Worm (Caenorhabditis elegans) whole organism, mixed stage, embryonic: ENCODE measurements around the gene Y73C8C.12.

ENCODE experiments used
- M03D4.4 ChIP-seq: sonication (generic microtip); optimal IDR thresholded peaks from 2 replicates; lab custom pipeline; 2017; ENCODE audit warnings: mild to moderate bottlenecking, missing genetic modification characterization, missing compliant biosample characterization
- bed-3 ChIP-seq: fragments of 200-800 bp; sonication (Bioruptor generic); optimal IDR thresholded peaks from 3 replicates; lab custom pipeline; 2018; ENCODE audit warnings: mild to moderate bottlenecking, missing genetic modification characterization, moderate library complexity, missing compliant biosample characterization
- blmp-1 ChIP-seq: fragments of 150-350 bp; optimal IDR thresholded peaks from 2 replicates; lab custom pipeline; 2014; ENCODE audit warnings: missing biosample characterization, missing genetic modification characterization
- ceh-39 ChIP-seq: fragments of 150-350 bp; optimal IDR thresholded peaks from 2 replicates; lab custom pipeline; 2014; ENCODE audit warnings: missing biosample characterization, missing genetic modification characterization
- ceh-43 ChIP-seq: fragments of 200-800 bp; sonication (Bioruptor generic); optimal IDR thresholded peaks from 2 replicates; lab custom pipeline; 2018; ENCODE audit warnings: mild to moderate bottlenecking, missing genetic modification characterization, moderate library complexity, missing compliant biosample characterization
- ceh-83 ChIP-seq: fragments of 200-800 bp; sonication (Bioruptor generic); optimal IDR thresholded peaks from 2 replicates; lab custom pipeline; 2018; ENCODE audit warnings: mild to moderate bottlenecking, missing genetic modification characterization, missing compliant biosample characterization
- ces-1 ChIP-seq: fragments of 150-350 bp; optimal IDR thresholded peaks from 2 replicates; lab custom pipeline; 2014; ENCODE audit warnings: missing biosample characterization, missing genetic modification reagents, missing genetic modification characterization
- cnd-1 ChIP-seq: fragments of 200-800 bp; sonication (Bioruptor generic); optimal IDR thresholded peaks from 2 replicates; lab custom pipeline; 2018; ENCODE audit warnings: mild to moderate bottlenecking, missing genetic modification characterization, missing compliant biosample characterization
- drap-1 ChIP-seq: fragments of 200-800 bp; sonication (Bioruptor generic); optimal IDR thresholded peaks from 3 replicates; lab custom pipeline; 2018; ENCODE audit warnings: mild to moderate bottlenecking, missing genetic modification characterization, missing compliant biosample characterization
- elt-1 ChIP-seq: sonication (generic microtip); optimal IDR thresholded peaks from 2 replicates; lab custom pipeline; 2017; ENCODE audit warnings: missing genetic modification characterization, mild to moderate bottlenecking, missing compliant biosample characterization, antibody characterized with exemption, moderate library complexity, borderline replicate concordance; ENCODE audit not compliant: insufficient read depth
- elt-3 ChIP-seq: fragments of 150-350 bp; optimal IDR thresholded peaks from 2 replicates; lab custom pipeline; 2014; ENCODE audit warnings: missing biosample characterization, missing genetic modification characterization
- flh-1 ChIP-seq: fragments of 200-800 bp; sonication (Bioruptor generic); optimal IDR thresholded peaks from 2 replicates; lab custom pipeline; 2018; ENCODE audit warnings: mild to moderate bottlenecking, missing genetic modification characterization, moderate library complexity, missing compliant biosample characterization
- ham-2 ChIP-seq: fragments of 200-800 bp; sonication (Bioruptor generic); optimal IDR thresholded peaks from 2 replicates; lab custom pipeline; 2018; ENCODE audit warnings: mild to moderate bottlenecking, missing genetic modification characterization, missing compliant biosample characterization
- hlh-1 ChIP-seq: fragments of 150-350 bp; optimal IDR thresholded peaks from 2 replicates; lab custom pipeline; 2014; ENCODE audit warnings: missing biosample characterization, missing genetic modification reagents, missing genetic modification characterization
- lin-13 ChIP-seq: fragments of 150-350 bp; optimal IDR thresholded peaks from 2 replicates; lab custom pipeline; 2014; ENCODE audit warnings: missing biosample characterization, missing genetic modification characterization
- lin-32 ChIP-seq: fragments of 200-800 bp; sonication (Bioruptor generic); optimal IDR thresholded peaks from 2 replicates; lab custom pipeline; 2018; ENCODE audit warnings: mild to moderate bottlenecking, missing genetic modification characterization, missing compliant biosample characterization
- lsy-2 ChIP-seq: fragments of 150-350 bp; optimal IDR thresholded peaks from 2 replicates; lab custom pipeline; 2014; ENCODE audit warnings: missing biosample characterization, missing genetic modification characterization
- mab-5 ChIP-seq: fragments of 150-350 bp; optimal IDR thresholded peaks from 2 replicates; lab custom pipeline; 2014; ENCODE audit warnings: missing biosample characterization, missing genetic modification characterization
- mep-1 ChIP-seq: fragments of 150-350 bp; optimal IDR thresholded peaks from 2 replicates; lab custom pipeline; 2017; ENCODE audit warnings: missing biosample characterization, missing genetic modification reagents, missing genetic modification characterization, inconsistent platforms
- mls-2 ChIP-seq: sonication (generic microtip); optimal IDR thresholded peaks from 2 replicates; lab custom pipeline; 2016; ENCODE audit warnings: mild to moderate bottlenecking, missing genetic modification characterization, moderate library complexity, missing compliant biosample characterization
- nhr-12 ChIP-seq: fragments of 150-350 bp; optimal IDR thresholded peaks from 2 replicates; lab custom pipeline; 2014; ENCODE audit warnings: missing biosample characterization, missing genetic modification characterization
- nhr-2 ChIP-seq: fragments of 150-350 bp; optimal IDR thresholded peaks from 2 replicates; lab custom pipeline; 2014; ENCODE audit warnings: missing biosample characterization, missing genetic modification characterization
- nhr-237 ChIP-seq: fragments of 150-350 bp; optimal IDR thresholded peaks from 2 replicates; lab custom pipeline; 2014; ENCODE audit warnings: missing biosample characterization, missing genetic modification characterization
- nhr-28 ChIP-seq: fragments of 150-350 bp; optimal IDR thresholded peaks from 2 replicates; lab custom pipeline; 2014; ENCODE audit warnings: missing biosample characterization, missing genetic modification characterization
- nhr-76 ChIP-seq: sonication (generic microtip); optimal IDR thresholded peaks from 2 replicates; lab custom pipeline; 2017; ENCODE audit warnings: missing biosample characterization, missing genetic modification characterization
- pha-4 ChIP-seq: fragments of 150-350 bp; optimal IDR thresholded peaks from 2 replicates; lab custom pipeline; 2018; ENCODE audit warnings: missing biosample characterization, missing genetic modification reagents, missing genetic modification characterization
- sem-2 ChIP-seq: fragments of 200-800 bp; sonication (Bioruptor generic); optimal IDR thresholded peaks from 2 replicates; lab custom pipeline; 2018; ENCODE audit warnings: mild to moderate bottlenecking, missing genetic modification characterization, missing compliant biosample characterization
- snpc-4 ChIP-seq: fragments of 150-350 bp; optimal IDR thresholded peaks from 2 replicates; lab custom pipeline; 2014; ENCODE audit warnings: missing biosample characterization, missing genetic modification characterization
- sptf-1 ChIP-seq: sonication (generic microtip); optimal IDR thresholded peaks from 2 replicates; lab custom pipeline; 2017; ENCODE audit warnings: mild to moderate bottlenecking, missing genetic modification characterization, moderate library complexity, missing compliant biosample characterization
- tbx-8 ChIP-seq: fragments of 200-800 bp; sonication (Bioruptor generic); optimal IDR thresholded peaks from 2 replicates; lab custom pipeline; 2018; ENCODE audit warnings: mild to moderate bottlenecking, missing genetic modification characterization, moderate library complexity, missing compliant biosample characterization
- unc-120 ChIP-seq: sonication (generic microtip); optimal IDR thresholded peaks from 2 replicates; lab custom pipeline; 2017; ENCODE audit warnings: missing genetic modification characterization, missing compliant biosample characterization; ENCODE audit not compliant: poor library complexity, severe bottlenecking
- unc-39 ChIP-seq: fragments of 150-350 bp; optimal IDR thresholded peaks from 2 replicates; lab custom pipeline; 2014; ENCODE audit warnings: missing biosample characterization, missing genetic modification characterization
- unc-62 ChIP-seq: fragments of 150-350 bp; optimal IDR thresholded peaks from 2 replicates; lab custom pipeline; 2014; ENCODE audit warnings: missing biosample characterization, missing genetic modification reagents, missing genetic modification characterization
- zip-8 ChIP-seq: fragments of 150-350 bp; optimal IDR thresholded peaks from 2 replicates; lab custom pipeline; 2014; ENCODE audit warnings: missing biosample characterization, missing genetic modification characterization
- ztf-11 ChIP-seq: fragments of 150-350 bp; optimal IDR thresholded peaks from 2 replicates; lab custom pipeline; 2014; ENCODE audit warnings: missing biosample characterization, missing genetic modification characterization

The Y73C8C.12 gene

DNA sequence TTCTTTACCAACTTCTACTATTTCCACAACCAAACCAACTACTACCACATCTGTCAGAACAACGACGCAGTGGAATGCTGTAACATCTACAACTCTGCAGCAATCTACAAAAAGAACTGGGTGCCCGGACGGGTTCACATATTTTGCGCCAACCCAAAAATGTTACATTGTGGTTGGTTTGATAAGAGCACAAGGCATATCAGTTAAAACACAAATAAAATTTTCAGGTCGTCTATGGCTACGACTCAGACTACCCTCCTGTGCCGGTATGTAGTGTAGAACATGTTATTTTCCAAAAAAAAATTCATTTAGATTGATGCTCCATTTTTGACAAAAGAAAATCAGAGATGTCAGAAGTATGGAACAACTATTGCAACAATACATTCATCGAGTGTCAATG is 5.8 kb upstream of the Y73C8C.12 start:
- TF ChIP-seq nhr-237 (no peak), ztf-11 (tag; lab: Kevin White, UChicago) (no peak), mab-5 (tag; lab: Kevin White, UChicago) (no peak), sem-2 (GFP tag; lab: Kevin White, UChicago) (no peak), pha-4 (tag; lab: Kevin White, UChicago) (no peak), lin-32 (GFP tag; lab: Kevin White, UChicago) (no peak), ceh-39 (tag; lab: Kevin White, UChicago) (no peak), unc-62 (GFP tag; lab: Kevin White, UChicago) (no peak), nhr-76 (no peak), nhr-28 (tag; lab: Kevin White, UChicago) (no peak), unc-39 (tag; lab: Kevin White, UChicago) (no peak), ceh-83 (GFP tag; lab: Kevin White, UChicago) (no peak), ces-1 (GFP tag; lab: Kevin White, UChicago) (no peak), nhr-2 (tag; lab: Kevin White, UChicago) (no peak)

DNA sequence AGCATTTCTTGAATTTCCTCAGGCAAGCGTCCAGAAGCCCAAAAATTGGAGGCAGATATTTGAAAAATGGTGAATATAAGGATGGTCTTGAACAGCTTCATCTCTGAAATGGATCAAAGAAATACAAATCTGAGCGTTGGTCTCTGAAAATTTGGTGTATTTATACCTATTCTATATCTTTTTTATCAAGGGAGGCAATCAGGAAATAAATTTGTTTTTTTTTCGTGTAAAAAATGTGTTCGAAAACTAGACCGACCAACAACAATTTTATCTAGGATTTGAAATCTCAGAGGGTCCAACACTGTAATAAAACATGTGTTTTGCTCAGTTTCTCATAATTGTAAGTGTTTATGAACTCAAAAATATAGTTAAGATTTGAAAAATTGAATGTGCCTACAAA is 3.3 kb upstream of the Y73C8C.12 start, which contains the start of gene srt-56:
TSS of gene srt-56 (minus strand) at position 101 of the 400 bp plus-strand sequence.
- TF ChIP-seq drap-1 (GFP tag; lab: Kevin White, UChicago) (no peak), ham-2 (GFP tag; lab: Kevin White, UChicago) (no peak), pha-4 (tag; lab: Kevin White, UChicago) (no peak), ceh-43 (GFP tag; lab: Kevin White, UChicago) (no peak), nhr-76 (no peak), blmp-1 (tag; lab: Kevin White, UChicago) (no peak), lin-32 (GFP tag; lab: Kevin White, UChicago) (no peak), tbx-8 (no peak), ceh-39 (tag; lab: Kevin White, UChicago) (no peak), mab-5 (tag; lab: Kevin White, UChicago) (no peak), unc-39 (tag; lab: Kevin White, UChicago) (no peak), flh-1 (GFP tag; lab: Kevin White, UChicago) (no peak), elt-3 (tag; lab: Kevin White, UChicago) (no peak), sem-2 (GFP tag; lab: Kevin White, UChicago) (no peak), bed-3 (no peak), elt-1 (tag; lab: Kevin White, UChicago) (no peak)

DNA sequence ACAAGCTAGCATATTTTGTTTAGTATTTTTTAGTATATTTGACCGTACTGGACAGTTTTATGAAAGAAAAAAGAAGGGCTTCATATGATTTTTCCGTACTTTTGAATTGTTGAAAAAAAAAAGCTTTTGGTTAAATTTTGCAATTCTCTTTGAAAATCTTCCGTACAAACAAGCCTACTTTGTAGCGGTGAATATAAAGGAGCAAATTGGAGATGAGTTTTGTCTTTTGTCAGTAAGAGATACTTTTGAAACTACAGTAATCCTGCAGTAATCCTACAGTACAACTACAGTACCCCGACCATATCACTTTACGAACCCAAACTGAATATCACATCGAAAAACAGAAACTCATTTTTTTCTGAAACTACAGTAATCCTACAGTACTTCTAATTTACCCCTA is 2.6 kb upstream of the Y73C8C.12 start:
- TF ChIP-seq drap-1 (GFP tag; lab: Kevin White, UChicago) (no peak), nhr-12 (tag; lab: Kevin White, UChicago) (no peak), mep-1 (no peak), ceh-39 (tag; lab: Kevin White, UChicago) (no peak), lsy-2 (tag; lab: Kevin White, UChicago) (no peak), zip-8 (tag; lab: Kevin White, UChicago) (no peak), tbx-8 (no peak), blmp-1 (tag; lab: Kevin White, UChicago) (no peak), nhr-2 (tag; lab: Kevin White, UChicago) (no peak), M03D4.4 (tag; lab: Kevin White, UChicago) (no peak), sem-2 (GFP tag; lab: Kevin White, UChicago) (no peak), unc-120 (tag; lab: Kevin White, UChicago) (no peak), ceh-83 (GFP tag; lab: Kevin White, UChicago) (no peak)

DNA sequence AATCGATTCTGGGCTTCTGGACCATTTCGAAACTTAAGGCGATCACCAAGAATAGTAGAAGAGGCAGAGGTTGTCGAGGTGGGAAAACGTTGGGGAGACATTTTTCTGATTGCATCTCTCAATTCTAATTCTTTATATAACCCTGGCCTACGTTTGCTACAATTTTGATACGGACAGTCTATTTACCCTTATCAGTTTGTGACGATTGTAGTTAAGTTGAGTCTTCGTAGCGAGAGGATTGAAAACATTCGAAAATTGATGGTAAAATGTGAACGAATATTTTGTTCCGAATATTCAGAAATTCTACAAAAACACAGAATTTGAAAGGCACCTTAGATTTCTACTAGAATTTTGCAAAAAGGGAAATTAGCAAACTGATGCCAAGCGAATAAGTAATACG is 2.7 kb downstream of the Y73C8C.12 start, which contains the start of gene Y73C8C.10:
TSS of gene Y73C8C.10 (minus strand) at position 101 of the 400 bp plus-strand sequence.
- TF ChIP-seq lsy-2 (tag; lab: Kevin White, UChicago), result no peak
- no peak for TF ChIP-seq cnd-1 (tag; lab: Kevin White, UChicago)
- no peak for TF ChIP-seq ham-2 (GFP tag; lab: Kevin White, UChicago)
- no peak for TF ChIP-seq mab-5 (tag; lab: Kevin White, UChicago)
- no peak for TF ChIP-seq ceh-83 (GFP tag; lab: Kevin White, UChicago)

DNA sequence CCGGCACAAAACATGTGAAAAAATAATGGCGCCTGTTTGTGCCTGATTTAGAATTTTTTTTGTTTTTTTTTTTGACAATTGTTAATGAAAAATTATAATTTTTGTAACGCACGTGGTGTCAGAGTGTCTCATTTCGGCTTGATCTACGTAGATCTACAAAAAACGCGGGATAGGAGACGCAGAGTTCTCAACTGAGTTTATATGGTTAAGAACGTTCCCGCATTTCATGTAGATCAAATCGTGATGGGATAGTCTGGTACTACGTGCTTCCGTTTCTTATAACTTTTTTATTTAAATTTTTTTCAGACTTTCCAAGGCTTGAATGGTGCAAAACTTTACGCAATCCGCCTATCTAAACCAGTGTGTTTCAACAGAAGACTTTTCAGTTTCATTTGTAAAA is 3.8 kb downstream of the Y73C8C.12 start, which contains the start of gene tat-6:
TSS of gene tat-6 (plus strand) at position 301 of the 400 bp plus-strand sequence.
- no peak for TF ChIP-seq nhr-12 (tag; lab: Kevin White, UChicago)
- TF ChIP-seq ces-1 (GFP tag; lab: Kevin White, UChicago), result no peak
- TF ChIP-seq lin-13 (tag; lab: Kevin White, UChicago), result no peak
- TF ChIP-seq mls-2, result no peak
- TF ChIP-seq snpc-4 (tag; lab: Kevin White, UChicago), result no peak
- TF ChIP-seq elt-1 (tag; lab: Kevin White, UChicago), result no peak
- TF ChIP-seq lsy-2 (tag; lab: Kevin White, UChicago), result no peak
- no peak for TF ChIP-seq mab-5 (tag; lab: Kevin White, UChicago)
- no peak for TF ChIP-seq M03D4.4 (tag; lab: Kevin White, UChicago)
- no peak for TF ChIP-seq ham-2 (GFP tag; lab: Kevin White, UChicago)
- no peak for TF ChIP-seq hlh-1 (tag; lab: Kevin White, UChicago)
- no peak for TF ChIP-seq nhr-28 (tag; lab: Kevin White, UChicago)
- TF ChIP-seq unc-39 (tag; lab: Kevin White, UChicago), result no peak
- no peak for TF ChIP-seq pha-4 (tag; lab: Kevin White, UChicago)
- no peak for TF ChIP-seq blmp-1 (tag; lab: Kevin White, UChicago)
- no peak for TF ChIP-seq sptf-1
- no peak for TF ChIP-seq ztf-11 (tag; lab: Kevin White, UChicago)
- no peak for TF ChIP-seq unc-120 (tag; lab: Kevin White, UChicago)
